Fruit fly (Drosophila melanogaster) S2 (cell line): ENCODE data around the gene CG3345.

Experiments used
- CG8478 ChIP-seq: fragments of >200 bp; optimal IDR thresholded peaks from 2 replicates; lab custom pipeline; 2018
- CTCF ChIP-seq, 2 experiments: fragments of >200 bp; optimal IDR thresholded peaks; 2 replicates each; lab custom pipeline; 2018

- TF ChIP-seq CG8478 (lab: Kevin White, UChicago) (no peak), CTCF (optimal IDR thresholded peaks at IDR 0.05; lab: Kevin White, UChicago) (no peak)
Measured at dm6 chr2L:285596-286023, 16.7 kb downstream of the CG3345 start.
